Fruit fly (Drosophila melanogaster): ENCODE data around the gene CG8952.

DNA sequence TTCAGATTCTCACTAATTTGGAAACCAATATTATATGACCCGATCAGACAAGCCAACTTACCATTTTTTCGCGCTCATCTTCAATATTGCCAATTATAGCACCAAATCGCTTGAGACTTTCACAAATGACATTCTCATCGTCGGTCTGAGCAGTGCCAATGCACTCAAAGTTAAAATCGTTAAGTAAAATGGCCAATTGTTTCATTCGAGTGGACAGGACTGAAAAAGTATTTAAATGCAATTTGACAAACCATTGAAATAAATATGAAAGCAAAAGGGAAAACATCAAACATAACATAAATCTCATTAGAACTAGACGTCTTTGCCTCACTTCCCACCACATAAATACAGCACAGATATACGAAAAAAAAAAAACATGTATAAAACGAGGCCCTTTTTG, 10.2 kb downstream of the CG8952 start, which contains the start of gene CG8260:
- no peak for TF ChIP-seq bab1 (GFP tag; optimal IDR thresholded peaks at IDR 0.05)
- no peak for TF ChIP-seq CG11617 (GFP tag; optimal IDR thresholded peaks at IDR 0.05)
- TF ChIP-seq CG7101 (tag; optimal IDR thresholded peaks at IDR 0.05): no peak
- TF ChIP-seq kay (GFP tag; ENCODE audit: borderline replicate concordance): no peak
- no peak for TF ChIP-seq CG7045 (GFP tag; optimal IDR thresholded peaks at IDR 0.05)
- TF ChIP-seq cic (GFP tag; optimal IDR thresholded peaks at IDR 0.05): no peak
- TF ChIP-seq cnc (optimal IDR thresholded peaks at IDR 0.05): no peak
- no peak for TF ChIP-seq CG33017 (tag; optimal IDR thresholded peaks at IDR 0.05)
- TF ChIP-seq toe (GFP tag; optimal IDR thresholded peaks at IDR 0.05): no peak
- no peak for TF ChIP-seq CG5204 (GFP tag; optimal IDR thresholded peaks at IDR 0.05)

Measured in whole organism, adult.